Worm (Caenorhabditis elegans): ENCODE data around the gene cnc-10.

The cnc-10 gene

DNA sequence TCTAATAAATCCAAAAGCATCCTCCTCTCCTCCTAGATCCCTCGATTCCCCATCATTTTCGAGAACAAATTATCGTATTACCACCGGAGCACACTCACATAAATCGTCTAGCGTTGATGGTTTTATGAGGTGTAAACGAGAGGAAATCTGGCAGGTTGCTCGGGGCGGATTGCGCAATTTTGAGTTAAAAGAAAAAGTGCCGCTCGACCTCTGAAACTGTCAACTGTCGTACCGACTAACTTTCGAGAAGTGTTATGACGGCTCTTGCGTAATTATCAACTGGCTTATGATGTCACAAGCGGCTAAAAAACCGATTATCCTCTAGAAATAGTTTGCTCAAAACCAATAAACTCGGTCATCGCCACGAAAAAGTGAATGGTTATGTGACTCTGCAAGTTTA is 23.4 kb downstream of the cnc-10 start:
- TF ChIP-seq lin-11 (tag; optimal IDR thresholded peaks at IDR 0.05) (no peak), sma-3 (GFP tag; optimal IDR thresholded peaks at IDR 0.05) (no peak), egl-27 (tag; optimal IDR thresholded peaks at IDR 0.05) (no peak), nhr-6 (tag; optimal IDR thresholded peaks at IDR 0.05) (no peak), mab-5 (tag; optimal IDR thresholded peaks at IDR 0.05) (no peak), nhr-21 (tag; optimal IDR thresholded peaks at IDR 0.05) (no peak), nhr-77 (tag; optimal IDR thresholded peaks at IDR 0.05) (no peak), mbf-1 (tag; optimal IDR thresholded peaks at IDR 0.05) (no peak), snpc-4 (tag; optimal IDR thresholded peaks at IDR 0.05) (no peak), ztf-11 (tag; optimal IDR thresholded peaks at IDR 0.05) (no peak), C34F6.9 (tag; optimal IDR thresholded peaks at IDR 0.05) (no peak), sem-4 (tag; optimal IDR thresholded peaks at IDR 0.05) (no peak)

DNA sequence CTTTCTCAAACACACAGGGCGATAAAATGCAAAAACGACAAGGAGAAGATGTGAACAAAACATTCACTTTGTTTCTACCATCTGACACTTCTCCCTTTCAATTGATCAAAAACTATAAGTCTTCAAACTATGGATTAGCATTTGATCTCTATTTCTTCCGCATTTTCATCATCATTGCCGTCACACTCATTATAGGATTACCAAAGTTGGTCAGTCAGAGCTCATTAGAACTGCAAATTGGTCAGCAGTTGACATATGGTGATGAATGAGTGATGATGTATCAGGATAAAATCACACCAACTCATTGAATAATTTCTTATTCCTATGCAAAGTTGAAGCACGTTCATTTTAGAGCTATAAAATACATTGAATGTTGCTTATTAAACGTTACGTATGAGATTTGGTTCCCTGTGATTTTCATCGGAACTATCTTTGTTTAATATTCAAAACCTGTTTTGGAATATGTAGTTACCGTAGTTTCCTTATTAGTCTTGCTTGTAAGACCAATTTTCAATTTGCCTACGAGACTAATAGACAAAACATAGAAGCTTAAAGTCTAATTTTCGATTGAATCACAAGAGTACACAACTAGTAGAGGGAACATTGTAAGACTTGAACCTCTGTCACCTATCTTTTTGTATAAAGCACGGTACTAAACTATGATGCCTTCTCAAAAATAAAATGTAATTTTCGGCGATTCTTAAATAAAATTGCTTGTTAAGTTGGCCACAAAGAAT is 26.6 kb downstream of the cnc-10 start:
- TF ChIP-seq egl-27 (tag; optimal IDR thresholded peaks at IDR 0.05): no peak
- no peak for TF ChIP-seq nhr-11 (tag; optimal IDR thresholded peaks at IDR 0.05)
- no peak for TF ChIP-seq snpc-4 (tag; optimal IDR thresholded peaks at IDR 0.05)
- no peak for TF ChIP-seq elt-1 (tag; optimal IDR thresholded peaks at IDR 0.05)
- TF ChIP-seq unc-39 (tag; optimal IDR thresholded peaks at IDR 0.05): no peak
- TF ChIP-seq gmeb-1 (tag; optimal IDR thresholded peaks at IDR 0.05): no peak
- no peak for TF ChIP-seq mdl-1 (tag; optimal IDR thresholded peaks at IDR 0.05)
- TF ChIP-seq lsy-2 (tag; optimal IDR thresholded peaks at IDR 0.05): no peak
- no peak for TF ChIP-seq zag-1 (tag; optimal IDR thresholded peaks at IDR 0.05)
- TF ChIP-seq Y55F3AM.14 (GFP tag; optimal IDR thresholded peaks at IDR 0.05): no peak
- no peak for TF ChIP-seq nhr-129 (tag; optimal IDR thresholded peaks at IDR 0.05)
- no peak for TF ChIP-seq skn-1 (tag; optimal IDR thresholded peaks at IDR 0.05)
- TF ChIP-seq nhr-237 (tag; optimal IDR thresholded peaks at IDR 0.05): no peak
- TF ChIP-seq blmp-1 (tag; optimal IDR thresholded peaks at IDR 0.05; ENCODE audit: insufficient read depth): no peak
- no peak for TF ChIP-seq sma-9 (GFP tag; optimal IDR thresholded peaks at IDR 0.05)
- no peak for TF ChIP-seq sma-9 (tag; optimal IDR thresholded peaks at IDR 0.05)
- no peak for TF ChIP-seq unc-62 (GFP tag; optimal IDR thresholded peaks at IDR 0.05)

- TF ChIP-seq crh-2 (tag; optimal IDR thresholded peaks at IDR 0.05) (no peak), fos-1 (tag; optimal IDR thresholded peaks at IDR 0.05) (no peak), lsy-2 (tag; optimal IDR thresholded peaks at IDR 0.05) (no peak), R02D3.7 (tag; optimal IDR thresholded peaks at IDR 0.05) (no peak), mbf-1 (tag; optimal IDR thresholded peaks at IDR 0.05) (no peak), ztf-11 (tag; optimal IDR thresholded peaks at IDR 0.05) (no peak), dmd-4 (tag; optimal IDR thresholded peaks at IDR 0.05) (no peak), skn-1 (tag; optimal IDR thresholded peaks at IDR 0.05) (no peak), nhr-25 (tag; optimal IDR thresholded peaks at IDR 0.05) (no peak), nhr-237 (tag; optimal IDR thresholded peaks at IDR 0.05) (no peak), unc-55 (GFP tag; optimal IDR thresholded peaks at IDR 0.05) (no peak), ztf-4 (tag; optimal IDR thresholded peaks at IDR 0.05) (no peak), snpc-4 (tag; optimal IDR thresholded peaks at IDR 0.05) (no peak), sma-9 (GFP tag; optimal IDR thresholded peaks at IDR 0.05) (no peak), sma-9 (tag; optimal IDR thresholded peaks at IDR 0.05) (no peak), sma-3 (GFP tag; optimal IDR thresholded peaks at IDR 0.05) (no peak)
Observed at ce11 chrV:11211323-11211722, 28.3 kb downstream of the cnc-10 start.

DNA sequence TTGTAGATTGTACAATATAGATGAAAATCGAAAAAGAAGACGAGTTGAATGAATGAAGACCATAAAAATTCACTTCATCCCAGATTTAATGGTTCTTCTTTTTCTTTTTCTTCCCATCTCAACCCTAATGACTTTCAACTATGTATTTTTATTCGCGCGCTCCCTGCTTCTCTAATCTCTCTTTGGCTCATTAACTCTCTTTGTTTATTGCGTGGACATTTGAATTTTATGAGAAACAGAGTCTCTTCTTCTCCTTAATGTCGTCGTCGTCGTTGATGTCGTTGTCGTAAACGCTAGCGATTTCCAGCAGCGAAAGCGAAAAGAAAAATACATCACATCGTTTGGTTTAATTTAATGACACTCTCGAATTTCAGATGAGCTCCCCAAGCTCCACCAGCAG is 31.5 kb downstream of the cnc-10 start:
- TF ChIP-seq F13H6.1 (tag; optimal IDR thresholded peaks at IDR 0.05): no peak
- no peak for TF ChIP-seq sma-9 (GFP tag; optimal IDR thresholded peaks at IDR 0.05)
- TF ChIP-seq sma-9 (tag; optimal IDR thresholded peaks at IDR 0.05): no peak
- no peak for TF ChIP-seq unc-39 (tag; optimal IDR thresholded peaks at IDR 0.05)
- no peak for TF ChIP-seq gmeb-1 (tag; optimal IDR thresholded peaks at IDR 0.05)
- TF ChIP-seq peb-1 (tag; optimal IDR thresholded peaks at IDR 0.05): no peak
- no peak for TF ChIP-seq Y55F3AM.14 (GFP tag; optimal IDR thresholded peaks at IDR 0.05)
- no peak for TF ChIP-seq nhr-21 (tag; optimal IDR thresholded peaks at IDR 0.05)
- TF ChIP-seq crh-2 (tag; optimal IDR thresholded peaks at IDR 0.05): no peak
- no peak for TF ChIP-seq ama-1 (optimal IDR thresholded peaks at IDR 0.05)
- no peak for TF ChIP-seq ceh-16 (tag; optimal IDR thresholded peaks at IDR 0.05)
- TF ChIP-seq nhr-12 (tag; optimal IDR thresholded peaks at IDR 0.05): no peak
- TF ChIP-seq ceh-82 (tag; optimal IDR thresholded peaks at IDR 0.05): no peak
- no peak for TF ChIP-seq elt-1 (tag; optimal IDR thresholded peaks at IDR 0.05)
- no peak for TF ChIP-seq nhr-23 (tag; optimal IDR thresholded peaks at IDR 0.05)
- TF ChIP-seq nhr-6 (tag; optimal IDR thresholded peaks at IDR 0.05): no peak
- TF ChIP-seq mbf-1 (tag; optimal IDR thresholded peaks at IDR 0.05): no peak
- no peak for TF ChIP-seq sma-3 (GFP tag; optimal IDR thresholded peaks at IDR 0.05)

Measured in whole organism, L2 larva.